Worm (Caenorhabditis elegans) whole organism, L1 larva: ENCODE results near the gene dolk-1.
A peak's percentile ranks its signal among the peaks of the same experiment; 100 is the strongest.

Source experiments
- F16B12.6 ChIP-seq: fragments of 150-350 bp; optimal IDR thresholded peaks from 2 replicates; lab custom pipeline; 2014; ENCODE audit warnings: missing biosample characterization, missing genetic modification characterization
- Y116A8C.19 ChIP-seq: sonication (generic microtip); optimal IDR thresholded peaks from 2 replicates; lab custom pipeline; 2016; ENCODE audit warnings: missing compliant biosample characterization, missing genetic modification characterization, borderline replicate concordance
- alr-1 ChIP-seq: fragments of 200-800 bp; sonication (Bioruptor generic); optimal IDR thresholded peaks from 2 replicates; lab custom pipeline; 2018; ENCODE audit warnings: borderline replicate concordance, mild to moderate bottlenecking, missing genetic modification characterization, missing compliant biosample characterization
- ceh-8 ChIP-seq: fragments of 200-800 bp; sonication (Bioruptor generic); optimal IDR thresholded peaks from 2 replicates; lab custom pipeline; 2018; ENCODE audit warnings: mild to moderate bottlenecking, missing genetic modification characterization, moderate library complexity, missing compliant biosample characterization
- ceh-82 ChIP-seq, 3 experiments: fragments of 150-350 bp in 1 of 3; sonication (generic microtip) in 2 of 3; optimal IDR thresholded peaks; 2 replicates each; lab custom pipeline; 2014 to 2017; ENCODE audit warnings: missing biosample characterization in 3 of 3, missing genetic modification characterization in 3 of 3
- ceh-88 ChIP-seq: fragments of 200-800 bp; sonication (Bioruptor generic); IDR thresholded peaks from 2 replicates; pipeline ENCODE4 v1.3.6; 2022; ENCODE audit warnings: missing genetic modification characterization, missing compliant biosample characterization
- ceh-90 ChIP-seq: sonication (generic microtip); optimal IDR thresholded peaks from 2 replicates; lab custom pipeline; 2016; ENCODE audit warnings: missing genetic modification characterization, missing compliant biosample characterization
- dpl-1 ChIP-seq, 3 experiments: fragments of 150-350 bp in 2 of 3; sonication (generic microtip) in 1 of 3; optimal IDR thresholded peaks; 2 replicates each; lab custom pipeline; 2014 to 2017; ENCODE audit warnings: missing biosample characterization in 3 of 3, missing genetic modification characterization in 3 of 3, missing genetic modification reagents in 3 of 3
- dsc-1 ChIP-seq: sonication (generic microtip); optimal IDR thresholded peaks from 2 replicates; lab custom pipeline; 2016; ENCODE audit warnings: mild to moderate bottlenecking, missing genetic modification characterization, missing compliant biosample characterization
- efl-1 ChIP-seq, 4 experiments: fragments of 150-350 bp; optimal IDR thresholded peaks in 3 of 4; peaks in 1 of 4; 1 replicate in 1 of 4; 2 replicates in 3 of 4; lab custom pipeline; 2014; ENCODE audit warnings: missing biosample characterization in 2 of 4, missing genetic modification characterization in 2 of 4, missing genetic modification reagents in 2 of 4
- efl-3 ChIP-seq: fragments of 200-800 bp; sonication (Bioruptor generic); optimal IDR thresholded peaks from 2 replicates; lab custom pipeline; 2018; ENCODE audit warnings: mild to moderate bottlenecking, missing genetic modification characterization, missing compliant biosample characterization
- egl-27 ChIP-seq, 2 experiments: fragments of 150-350 bp in 1 of 2; sonication (generic microtip); optimal IDR thresholded peaks; 3 replicates each; lab custom pipeline; 2017 to 2018; ENCODE audit warnings: missing biosample characterization in 2 of 2, missing genetic modification characterization in 2 of 2, missing genetic modification reagents in 2 of 2
- elt-3 ChIP-seq, 6 experiments: fragments of 150-350 bp in 1 of 6; sonication (generic microtip); optimal IDR thresholded peaks; 2 replicates each; lab custom pipeline; 2017 to 2018; ENCODE audit warnings: missing biosample characterization in 6 of 6, missing genetic modification characterization in 6 of 6, inconsistent platforms in 1 of 6
- ets-5 ChIP-seq: fragments of 200-800 bp; sonication (Bioruptor generic); IDR thresholded peaks from 2 replicates; pipeline ENCODE4 v1.3.6; 2022; ENCODE audit warnings: missing genetic modification characterization, missing compliant biosample characterization
- fkh-8 ChIP-seq: sonication (generic microtip); optimal IDR thresholded peaks from 2 replicates; lab custom pipeline; 2016; ENCODE audit warnings: mild to moderate bottlenecking, missing genetic modification characterization, missing compliant biosample characterization
- hlh-4 ChIP-seq: sonication (generic microtip); optimal IDR thresholded peaks from 2 replicates; lab custom pipeline; 2016; ENCODE audit warnings: mild to moderate bottlenecking, missing genetic modification characterization, missing compliant biosample characterization
- jun-1 ChIP-seq: fragments of 150-350 bp; optimal IDR thresholded peaks from 2 replicates; lab custom pipeline; 2014; ENCODE audit warnings: missing biosample characterization, missing genetic modification reagents, missing genetic modification characterization
- lin-14 ChIP-seq: fragments of 200-800 bp; sonication (Bioruptor generic); optimal IDR thresholded peaks from 2 replicates; lab custom pipeline; 2018; ENCODE audit warnings: mild to moderate bottlenecking, missing genetic modification characterization, moderate library complexity, missing compliant biosample characterization
- lin-15B ChIP-seq: fragments of 150-350 bp; sonication (generic microtip); optimal IDR thresholded peaks from 3 replicates; lab custom pipeline; 2014; ENCODE audit warnings: missing biosample characterization, missing genetic modification characterization
- lin-35 ChIP-seq, 2 experiments: fragments of 150-350 bp; optimal IDR thresholded peaks; 2 replicates each; lab custom pipeline; 2014; ENCODE audit warnings: missing biosample characterization in 2 of 2, missing genetic modification characterization in 2 of 2, missing genetic modification reagents in 2 of 2
- lsy-2 ChIP-seq, 2 experiments: fragments of 150-350 bp; optimal IDR thresholded peaks; 2 replicates each; lab custom pipeline; 2014; ENCODE audit warnings: missing biosample characterization in 2 of 2, missing genetic modification characterization in 2 of 2
- mdl-1 ChIP-seq, 2 experiments: fragments of 150-350 bp; optimal IDR thresholded peaks; 2 replicates each; lab custom pipeline; 2014 to 2017; ENCODE audit warnings: missing biosample characterization in 2 of 2, missing genetic modification characterization in 2 of 2, inconsistent platforms in 1 of 2
- mef-2 ChIP-seq: fragments of 150-350 bp; optimal IDR thresholded peaks from 2 replicates; lab custom pipeline; 2014; ENCODE audit warnings: missing biosample characterization, missing genetic modification characterization
- mep-1 ChIP-seq: fragments of 150-350 bp; optimal IDR thresholded peaks from 2 replicates; lab custom pipeline; 2014; ENCODE audit warnings: missing biosample characterization, missing genetic modification characterization
- nhr-11 ChIP-seq: fragments of 150-350 bp; optimal IDR thresholded peaks from 2 replicates; lab custom pipeline; 2014; ENCODE audit warnings: missing biosample characterization, missing genetic modification characterization
- nhr-12 ChIP-seq: sonication (generic microtip); optimal IDR thresholded peaks from 2 replicates; lab custom pipeline; 2017; ENCODE audit warnings: missing biosample characterization, missing genetic modification characterization
- nhr-19 ChIP-seq: fragments of 200-800 bp; sonication (Bioruptor generic); conservative IDR thresholded peaks from 2 replicates; pipeline ENCODE4 v1.3.6; 2022; ENCODE audit warnings: missing genetic modification characterization, missing compliant biosample characterization
- nhr-28 ChIP-seq: fragments of 150-350 bp; optimal IDR thresholded peaks from 2 replicates; lab custom pipeline; 2014; ENCODE audit warnings: missing biosample characterization, missing genetic modification characterization
- nhr-47 ChIP-seq: sonication (generic microtip); optimal IDR thresholded peaks from 2 replicates; lab custom pipeline; 2016; ENCODE audit warnings: mild to moderate bottlenecking, missing genetic modification characterization, moderate library complexity, missing compliant biosample characterization
- nhr-77 ChIP-seq: fragments of 150-350 bp; optimal IDR thresholded peaks from 2 replicates; lab custom pipeline; 2014; ENCODE audit warnings: missing biosample characterization, missing genetic modification characterization
- nhr-84 ChIP-seq: sonication (generic microtip); optimal IDR thresholded peaks from 2 replicates; lab custom pipeline; 2017; ENCODE audit warnings: missing biosample characterization, missing genetic modification characterization
- nhr-85 ChIP-seq: sonication (generic microtip); peaks from one replicate; lab custom pipeline; 2016; ENCODE audit warnings: missing genetic modification characterization, inconsistent platforms, missing compliant biosample characterization
- nhr-90 ChIP-seq: sonication (generic microtip); optimal IDR thresholded peaks from 2 replicates; lab custom pipeline; 2016; ENCODE audit warnings: mild to moderate bottlenecking, missing genetic modification characterization, missing compliant biosample characterization; ENCODE audit not compliant: poor library complexity
- pag-3 ChIP-seq: sonication (generic microtip); optimal IDR thresholded peaks from 2 replicates; lab custom pipeline; 2017; ENCODE audit warnings: missing genetic modification characterization, mild to moderate bottlenecking, missing compliant biosample characterization, antibody characterized with exemption, borderline replicate concordance; ENCODE audit not compliant: insufficient read depth
- pqm-1 ChIP-seq: sonication (generic microtip); optimal IDR thresholded peaks from 3 replicates; lab custom pipeline; 2017; ENCODE audit warnings: missing biosample characterization, missing genetic modification characterization
- skn-1 ChIP-seq: fragments of 150-350 bp; optimal IDR thresholded peaks from 2 replicates; lab custom pipeline; 2014; ENCODE audit warnings: missing biosample characterization, missing genetic modification characterization
- snpc-4 ChIP-seq: fragments of 150-350 bp; optimal IDR thresholded peaks from 2 replicates; lab custom pipeline; 2014; ENCODE audit warnings: missing biosample characterization, missing genetic modification characterization
- sox-4 ChIP-seq: sonication (generic microtip); optimal IDR thresholded peaks from 2 replicates; lab custom pipeline; 2016; ENCODE audit warnings: missing genetic modification characterization, missing compliant biosample characterization
- sup-37 ChIP-seq: fragments of 200-800 bp; sonication (Bioruptor generic); optimal IDR thresholded peaks from 2 replicates; lab custom pipeline; 2018; ENCODE audit warnings: mild to moderate bottlenecking, missing genetic modification characterization, missing compliant biosample characterization
- tlp-1 ChIP-seq: fragments of 150-350 bp; optimal IDR thresholded peaks from 2 replicates; lab custom pipeline; 2014; ENCODE audit warnings: missing biosample characterization, missing genetic modification characterization
- unc-130 ChIP-seq: fragments of 150-350 bp; optimal IDR thresholded peaks from 2 replicates; lab custom pipeline; 2017; ENCODE audit warnings: missing biosample characterization, missing genetic modification characterization, inconsistent platforms
- unc-30 ChIP-seq: sonication (generic microtip); optimal IDR thresholded peaks from 2 replicates; lab custom pipeline; 2017; ENCODE audit warnings: missing biosample characterization, missing genetic modification characterization
- unc-62 ChIP-seq: fragments of 150-350 bp; optimal IDR thresholded peaks from 2 replicates; lab custom pipeline; 2014; ENCODE audit warnings: missing biosample characterization, missing genetic modification reagents, missing genetic modification characterization
- unc-86 ChIP-seq: sonication (generic microtip); optimal IDR thresholded peaks from 2 replicates; lab custom pipeline; 2016; ENCODE audit warnings: missing genetic modification characterization, missing compliant biosample characterization
- xbp-1 ChIP-seq: sonication (generic microtip); optimal IDR thresholded peaks from 2 replicates; lab custom pipeline; 2016; ENCODE audit warnings: missing genetic modification characterization, missing compliant biosample characterization
- ztf-11 ChIP-seq, 2 experiments: sonication (generic microtip); optimal IDR thresholded peaks; 2 replicates each; lab custom pipeline; 2016 to 2017; ENCODE audit warnings: missing genetic modification characterization in 2 of 2, missing biosample characterization in 1 of 2, missing compliant biosample characterization in 1 of 2
- ztf-4 ChIP-seq: fragments of 150-350 bp; optimal IDR thresholded peaks from 2 replicates; lab custom pipeline; 2014; ENCODE audit warnings: missing biosample characterization, missing genetic modification characterization

The dolk-1 gene

ce11 chrIII:11933539-11933938, at the start of gene dolk-1:
Gene dolk-1 (minus strand): TSS chrIII:11933639.
- TF ChIP-seq hlh-4 (tag; lab: Kevin White, UChicago): no peak
- no peak for TF ChIP-seq xbp-1 (tag; lab: Kevin White, UChicago)
- TF ChIP-seq unc-86 (tag; lab: Kevin White, UChicago): no peak
- TF ChIP-seq egl-27 (tag; optimal IDR thresholded peaks at IDR 0.05; lab: Kevin White, UChicago): no peak
- TF ChIP-seq ceh-82 (tag; optimal IDR thresholded peaks at IDR 0.05; lab: Kevin White, UChicago): no peak
- no peak for TF ChIP-seq mep-1 (tag; lab: Kevin White, UChicago)
- no peak for TF ChIP-seq tlp-1 (tag; lab: Kevin White, UChicago)
- no peak for TF ChIP-seq alr-1 (tag; lab: Kevin White, UChicago)
- TF ChIP-seq pag-3 (tag; lab: Kevin White, UChicago): no peak
- no peak for TF ChIP-seq ztf-11 (tag; optimal IDR thresholded peaks at IDR 0.05; lab: Kevin White, UChicago)
- TF ChIP-seq lin-14 (GFP tag; lab: Kevin White, UChicago): no peak
- TF ChIP-seq nhr-77: no peak
- no peak for TF ChIP-seq mef-2 (tag; lab: Kevin White, UChicago)
- no peak for TF ChIP-seq unc-130 (tag; lab: Kevin White, UChicago)
- no peak for TF ChIP-seq nhr-90 (tag; lab: Kevin White, UChicago)
- TF ChIP-seq nhr-28 (tag; lab: Kevin White, UChicago): no peak
- no peak for TF ChIP-seq ceh-8 (GFP tag; lab: Kevin White, UChicago)
- no peak for TF ChIP-seq dsc-1 (tag; lab: Kevin White, UChicago)
- TF ChIP-seq sup-37 (GFP tag; lab: Kevin White, UChicago): no peak
- no peak for TF ChIP-seq unc-30 (tag; lab: Kevin White, UChicago)

- TF ChIP-seq unc-62 (GFP tag; lab: Kevin White, UChicago) (no peak), alr-1 (tag; lab: Kevin White, UChicago) (no peak), F16B12.6 (tag; lab: Kevin White, UChicago) (no peak), mef-2 (tag; lab: Kevin White, UChicago) (no peak), pqm-1 (tag; lab: Kevin White, UChicago) (no peak), Y116A8C.19 (tag; lab: Kevin White, UChicago) (no peak), jun-1 (tag; lab: Kevin White, UChicago) (no peak), nhr-85 (tag; lab: Kevin White, UChicago) (no peak), nhr-11 (tag; lab: Kevin White, UChicago) (no peak), elt-3 (tag; optimal IDR thresholded peaks at IDR 0.05; lab: Kevin White, UChicago) (no peak), sox-4 (no peak), mep-1 (tag; lab: Kevin White, UChicago) (no peak), efl-3 (GFP tag; lab: Kevin White, UChicago) (no peak), nhr-19 (GFP tag; lab: Robert Waterston, UW) (no peak), nhr-84 (tag; lab: Kevin White, UChicago) (no peak), hlh-4 (tag; lab: Kevin White, UChicago) (no peak), ceh-90 (tag; lab: Kevin White, UChicago) (no peak), ets-5 (GFP tag; lab: Robert Waterston, UW) (no peak)
These were observed 49.0 kb upstream of the dolk-1 start for ce11 chrIII:11982474-11982873.

ce11 chrIII:11981539-11981938, 48.1 kb upstream of the dolk-1 start:
- TF ChIP-seq xbp-1 (tag; lab: Kevin White, UChicago) (peak; percentile 7), skn-1 (peak; percentile 23), nhr-47 (peak; percentile 25), dpl-1 (GFP tag; optimal IDR thresholded peaks at IDR 0.05; lab: Kevin White, UChicago) (peak in 2 of 3 experiments; percentile 24 to 56), lin-35 (GFP tag; optimal IDR thresholded peaks at IDR 0.05; lab: Kevin White, UChicago) (peak; percentile 38 to 65), nhr-12 (tag; lab: Kevin White, UChicago) (no peak), efl-1 (optimal IDR thresholded peaks at IDR 0.05; lab: Kevin White, UChicago) (peak; percentile 26 to 52), efl-1 (GFP tag; optimal IDR thresholded peaks at IDR 0.05 in 1 of 2; lab: Kevin White, UChicago) (peak in 1 of 2 experiments; percentile 18), lsy-2 (tag; optimal IDR thresholded peaks at IDR 0.05; lab: Kevin White, UChicago) (peak in 1 of 2 experiments; percentile 58), pag-3 (tag; lab: Kevin White, UChicago) (peak; percentile 67), nhr-85 (tag; lab: Kevin White, UChicago) (peak; percentile 26), unc-130 (tag; lab: Kevin White, UChicago) (no peak), mep-1 (tag; lab: Kevin White, UChicago) (peak; percentile 32), ceh-82 (tag; optimal IDR thresholded peaks at IDR 0.05; lab: Kevin White, UChicago) (peak in 1 of 3 experiments; percentile 50), dsc-1 (tag; lab: Kevin White, UChicago) (peak; percentile 10), ztf-11 (tag; optimal IDR thresholded peaks at IDR 0.05; lab: Kevin White, UChicago) (no peak), snpc-4 (tag; lab: Kevin White, UChicago) (no peak), lin-15B (peak; percentile 44), mdl-1 (tag; optimal IDR thresholded peaks at IDR 0.05; lab: Kevin White, UChicago) (peak in 1 of 2 experiments; percentile 56), ceh-88 (GFP tag; lab: Robert Waterston, UW) (no peak), fkh-8 (tag; lab: Kevin White, UChicago) (peak; percentile 51), ztf-4 (tag; lab: Kevin White, UChicago) (no peak)
